Worm (Caenorhabditis elegans) whole organism, early embryonic: ENCODE measurements around the gene hlh-31.

Experiments
- B0310.2 ChIP-seq: sonication (generic microtip); optimal IDR thresholded peaks from 2 replicates; lab custom pipeline; 2016; ENCODE audit warnings: mild to moderate bottlenecking, missing genetic modification characterization, missing compliant biosample characterization
- F13C5.2 ChIP-seq: sonication (generic microtip); optimal IDR thresholded peaks from 2 replicates; lab custom pipeline; 2017; ENCODE audit warnings: mild to moderate bottlenecking, missing genetic modification characterization, inconsistent platforms, missing compliant biosample characterization
- aly-1 ChIP-seq: sonication (generic microtip); optimal IDR thresholded peaks from 2 replicates; lab custom pipeline; 2016; ENCODE audit warnings: missing genetic modification characterization, missing compliant biosample characterization
- ama-1 ChIP-seq: fragments of 150-350 bp; optimal IDR thresholded peaks from 2 replicates; lab custom pipeline; 2014
- ceh-13 ChIP-seq: fragments of 200-800 bp; sonication (Bioruptor generic); optimal IDR thresholded peaks from 2 replicates; lab custom pipeline; 2018; ENCODE audit warnings: mild to moderate bottlenecking, missing genetic modification characterization, missing compliant biosample characterization
- ceh-36 ChIP-seq: sonication (generic microtip); optimal IDR thresholded peaks from 2 replicates; lab custom pipeline; 2016; ENCODE audit warnings: missing genetic modification characterization, inconsistent platforms, missing compliant biosample characterization
- ets-7 ChIP-seq: sonication (generic microtip); optimal IDR thresholded peaks from 2 replicates; lab custom pipeline; 2016; ENCODE audit warnings: missing genotype, missing genetic modification characterization, missing compliant biosample characterization
- flt-1 ChIP-seq: fragments of 200-800 bp; sonication (Bioruptor generic); IDR thresholded peaks from 2 replicates; pipeline ENCODE4 v1.3.6; 2022; ENCODE audit warnings: missing genetic modification characterization, missing compliant biosample characterization
- hmbx-1 ChIP-seq: sonication (generic microtip); optimal IDR thresholded peaks from 2 replicates; lab custom pipeline; 2016; ENCODE audit warnings: mild to moderate bottlenecking, missing genetic modification characterization, missing compliant biosample characterization
- hmg-4 ChIP-seq: fragments of 200-800 bp; sonication (Bioruptor generic); optimal IDR thresholded peaks from 2 replicates; lab custom pipeline; 2018; ENCODE audit warnings: mild to moderate bottlenecking, missing genetic modification characterization, missing compliant biosample characterization
- hnd-1 ChIP-seq: sonication (generic microtip); optimal IDR thresholded peaks from 2 replicates; lab custom pipeline; 2016; ENCODE audit warnings: missing genetic modification characterization, missing compliant biosample characterization
- pes-1 ChIP-seq: fragments of 200-800 bp; sonication (Bioruptor generic); IDR thresholded peaks from 2 replicates; pipeline ENCODE4 v1.3.6; 2022; ENCODE audit warnings: missing genetic modification reagents, missing genetic modification characterization, missing compliant biosample characterization
- scrt-1 ChIP-seq: fragments of 200-800 bp; sonication (Bioruptor generic); IDR thresholded peaks from 2 replicates; pipeline ENCODE4 v1.3.6; 2022; ENCODE audit warnings: missing genetic modification characterization, missing compliant biosample characterization
- sea-1 ChIP-seq: fragments of 200-800 bp; sonication (Bioruptor generic); conservative IDR thresholded peaks from 2 replicates; pipeline ENCODE4 v1.3.6; 2022; ENCODE audit warnings: missing genetic modification characterization, missing compliant biosample characterization
- tbx-11 ChIP-seq: fragments of 200-800 bp; sonication (Bioruptor generic); IDR thresholded peaks from 2 replicates; pipeline ENCODE4 v1.3.6; 2022; ENCODE audit warnings: missing genetic modification characterization, missing compliant biosample characterization
- tbx-37 ChIP-seq: fragments of 200-800 bp; sonication (Bioruptor generic); conservative IDR thresholded peaks from 2 replicates; pipeline ENCODE4 v1.3.6; 2022; ENCODE audit warnings: missing genetic modification reagents, missing genetic modification characterization, missing compliant biosample characterization
- tra-4 ChIP-seq: sonication (generic microtip); optimal IDR thresholded peaks from 2 replicates; lab custom pipeline; 2017; ENCODE audit warnings: missing genetic modification characterization, missing compliant biosample characterization

hlh-31 gene

DNA sequence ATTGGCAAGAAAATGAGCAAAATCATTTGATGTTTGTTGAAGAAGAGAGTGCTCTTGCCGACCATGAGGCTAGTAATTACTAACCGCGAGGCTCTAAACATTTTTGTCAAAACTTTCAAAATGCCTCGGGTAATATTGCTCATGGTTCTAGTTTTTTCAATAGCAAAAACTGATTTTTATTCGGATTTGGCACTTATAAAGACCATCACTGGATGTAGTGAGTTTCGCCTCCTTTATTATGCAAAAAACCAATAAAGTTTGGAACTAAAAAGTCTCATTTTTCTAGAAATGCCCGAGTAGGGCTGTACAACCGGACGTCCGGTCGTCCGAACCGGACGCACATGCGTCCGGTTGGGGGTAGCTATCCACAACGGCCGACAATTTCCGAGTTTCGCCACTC is 24.4 kb upstream of the hlh-31 start, which contains the start of the genes hpa-1 and irld-39:
TSS of gene hpa-1 (minus strand) at position 101 of the 400 bp plus-strand sequence.
TSS of gene irld-39 (plus strand) at position 121 of the 400 bp plus-strand sequence.
- TF ChIP-seq hnd-1 (no peak), ceh-36 (tag; lab: Kevin White, UChicago) (no peak), tbx-11 (no peak), tra-4 (tag; lab: Kevin White, UChicago) (no peak), flt-1 (GFP tag; lab: Robert Waterston, UW) (no peak), tbx-37 (no peak)

DNA sequence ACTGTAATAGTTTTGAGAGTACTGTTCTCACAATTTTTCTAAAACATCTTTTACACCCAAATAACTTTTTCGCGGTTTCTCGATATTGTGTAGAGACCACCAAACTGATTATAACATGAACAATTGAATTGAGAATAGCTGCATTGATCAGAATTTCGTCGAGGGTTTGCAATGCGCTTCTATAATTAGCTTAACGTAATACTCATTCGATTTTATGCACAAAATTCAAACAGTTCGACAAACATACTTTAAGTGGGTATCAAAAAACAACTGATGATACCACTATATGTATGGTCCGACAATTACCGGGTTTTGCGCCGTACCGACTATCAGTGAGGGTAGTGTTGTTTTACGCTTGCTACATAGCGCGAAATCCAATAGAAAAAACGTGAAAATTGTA is 20.6 kb upstream of the hlh-31 start:
- no peak for TF ChIP-seq aly-1 (tag; lab: Kevin White, UChicago)
- no peak for TF ChIP-seq hmg-4 (GFP tag; lab: Kevin White, UChicago)
- TF ChIP-seq pes-1 (GFP tag; lab: Robert Waterston, UW): no peak
- TF ChIP-seq B0310.2 (tag; lab: Kevin White, UChicago): no peak
- TF ChIP-seq tbx-37: no peak
- TF ChIP-seq ceh-13: no peak
- no peak for TF ChIP-seq hnd-1
- TF ChIP-seq sea-1 (GFP tag; lab: Robert Waterston, UW): no peak
- no peak for TF ChIP-seq F13C5.2 (tag; lab: Kevin White, UChicago)
- TF ChIP-seq ama-1 (lab: Kevin White, UChicago): no peak
- TF ChIP-seq ets-7 (tag; lab: Kevin White, UChicago): no peak
- TF ChIP-seq hmbx-1 (tag; lab: Kevin White, UChicago): no peak
- no peak for TF ChIP-seq ceh-36 (tag; lab: Kevin White, UChicago)
- TF ChIP-seq scrt-1 (GFP tag; lab: Robert Waterston, UW): no peak
- TF ChIP-seq tra-4 (tag; lab: Kevin White, UChicago): no peak
- no peak for TF ChIP-seq flt-1 (GFP tag; lab: Robert Waterston, UW)
- no peak for TF ChIP-seq tbx-11

DNA sequence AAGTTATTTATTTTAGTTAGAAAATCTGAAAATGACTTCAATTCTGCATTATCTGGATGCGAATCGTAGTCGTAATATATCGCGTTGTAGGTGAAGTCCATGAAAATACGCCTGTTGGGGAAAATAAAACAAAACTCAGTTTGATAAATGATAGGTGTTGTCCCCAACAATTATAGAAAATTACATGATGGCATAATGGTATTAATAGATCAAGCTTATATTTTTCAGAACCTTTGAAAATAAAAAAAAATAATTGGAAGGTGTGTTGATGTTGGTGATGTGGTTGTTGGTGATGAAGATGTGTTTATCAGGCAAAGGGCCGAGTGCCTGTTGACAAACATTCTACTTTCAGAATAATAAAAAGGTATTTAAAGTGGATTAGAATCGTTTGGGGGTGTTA is 18.9 kb upstream of the hlh-31 start, which contains the start of gene srw-61:
TSS of gene srw-61 (minus strand) at position 101 of the 400 bp plus-strand sequence.
- no peak for TF ChIP-seq tbx-37
- TF ChIP-seq ets-7 (tag; lab: Kevin White, UChicago): no peak
- TF ChIP-seq scrt-1 (GFP tag; lab: Robert Waterston, UW): no peak
- TF ChIP-seq aly-1 (tag; lab: Kevin White, UChicago): no peak
- no peak for TF ChIP-seq ceh-13
- TF ChIP-seq F13C5.2 (tag; lab: Kevin White, UChicago): no peak

DNA sequence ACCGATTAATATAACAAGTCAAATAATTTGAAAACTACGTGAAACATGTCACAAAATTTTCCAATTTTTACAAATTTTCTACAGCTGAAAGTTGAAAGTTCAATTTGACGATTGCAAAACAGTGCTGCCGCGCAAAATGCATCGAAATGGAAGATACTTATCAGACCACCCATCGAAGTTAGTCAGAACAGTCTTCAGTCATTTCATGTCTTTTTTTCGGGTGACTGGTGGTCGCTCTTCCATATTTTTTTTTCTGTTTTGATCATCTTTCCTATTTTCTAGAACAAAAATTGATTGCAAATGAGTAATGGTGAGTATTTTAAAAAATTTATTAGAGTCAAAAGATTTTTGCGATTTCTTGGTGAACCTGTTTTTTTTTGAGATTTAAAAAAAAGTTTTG is 10.3 kb upstream of the hlh-31 start, which contains the start of gene F38C2.1:
TSS of gene F38C2.1 (plus strand) at position 301 of the 400 bp plus-strand sequence.
- TF ChIP-seq B0310.2 (tag; lab: Kevin White, UChicago) (no peak), ceh-36 (tag; lab: Kevin White, UChicago) (no peak), sea-1 (GFP tag; lab: Robert Waterston, UW) (no peak), ets-7 (tag; lab: Kevin White, UChicago) (no peak), ceh-13 (no peak), tra-4 (tag; lab: Kevin White, UChicago) (no peak)

DNA sequence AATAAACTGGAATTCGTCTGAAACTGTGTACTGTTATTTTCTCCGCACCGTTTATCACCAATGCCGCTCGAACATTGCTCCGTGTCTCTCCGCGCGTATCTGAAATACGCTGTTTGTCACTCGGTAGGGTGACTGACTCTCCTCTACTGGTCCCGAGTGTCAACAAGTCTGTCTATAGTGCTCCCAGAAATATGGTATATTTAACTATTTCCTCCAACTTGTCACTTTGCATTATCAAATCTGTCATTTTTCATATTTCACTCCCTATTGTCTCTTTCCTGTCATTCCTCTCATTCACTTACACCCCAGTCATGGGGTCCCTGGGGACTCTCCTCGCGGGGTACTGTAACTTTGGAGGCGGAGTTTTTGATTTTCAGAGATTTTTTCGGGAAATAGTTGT is 3.0 kb upstream of the hlh-31 start, which contains the start of gene hlh-17:
TSS of gene hlh-17 (plus strand) at position 301 of the 400 bp plus-strand sequence.
- no peak for TF ChIP-seq ama-1 (lab: Kevin White, UChicago)
- no peak for TF ChIP-seq tbx-11
- TF ChIP-seq flt-1 (GFP tag; lab: Robert Waterston, UW): no peak
- TF ChIP-seq B0310.2 (tag; lab: Kevin White, UChicago): no peak
- TF ChIP-seq tbx-37: no peak
- TF ChIP-seq aly-1 (tag; lab: Kevin White, UChicago): no peak

DNA sequence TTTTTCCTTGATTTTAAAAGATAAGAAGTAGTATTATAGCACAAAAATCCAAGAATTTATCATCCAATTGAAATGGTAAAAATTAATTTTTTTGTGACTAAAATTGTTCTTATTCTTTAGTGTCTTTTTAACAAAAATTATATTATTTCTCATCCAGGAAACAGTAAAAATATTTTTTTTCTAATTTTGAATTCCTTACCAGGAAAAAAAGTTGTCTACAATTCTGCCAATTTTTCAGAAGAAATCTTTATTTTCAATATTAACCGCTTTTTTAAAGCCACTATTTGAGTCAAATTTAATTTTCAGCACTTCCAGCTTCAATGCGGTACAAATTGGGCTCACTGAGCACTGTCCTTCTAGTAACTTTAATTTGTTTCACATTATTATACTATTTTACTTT is 13.5 kb downstream of the hlh-31 start, which contains the start of gene F38C2.4:
TSS of gene F38C2.4 (plus strand) at position 301 of the 400 bp plus-strand sequence.
- TF ChIP-seq F13C5.2 (tag; lab: Kevin White, UChicago): no peak
- no peak for TF ChIP-seq pes-1 (GFP tag; lab: Robert Waterston, UW)
- TF ChIP-seq tbx-11: no peak
- TF ChIP-seq ceh-13: no peak
- TF ChIP-seq aly-1 (tag; lab: Kevin White, UChicago): no peak
- no peak for TF ChIP-seq B0310.2 (tag; lab: Kevin White, UChicago)
- TF ChIP-seq ama-1 (lab: Kevin White, UChicago): no peak
- no peak for TF ChIP-seq ets-7 (tag; lab: Kevin White, UChicago)

DNA sequence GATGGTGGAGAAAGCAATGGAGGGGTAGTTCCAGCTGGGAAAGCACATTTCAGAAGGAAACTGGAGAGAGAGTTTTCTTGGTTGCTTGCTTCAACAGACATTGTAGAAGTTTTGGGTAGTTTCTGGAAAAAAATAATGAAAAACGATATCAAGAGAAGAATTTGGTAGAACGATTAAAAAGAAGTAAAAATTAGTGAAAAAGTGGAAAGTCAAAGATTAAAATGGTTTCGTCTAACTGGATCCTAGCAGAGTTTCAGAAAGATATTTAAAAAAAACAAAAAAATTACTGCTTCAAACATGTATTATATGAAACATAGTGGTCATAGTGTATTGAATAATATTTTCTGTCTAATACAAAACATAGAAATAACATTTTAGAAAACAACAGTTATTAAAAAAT is 19.9 kb downstream of the hlh-31 start, which contains the start of gene F38C2.7:
TSS of gene F38C2.7 (minus strand) at position 101 of the 400 bp plus-strand sequence.
- TF ChIP-seq B0310.2 (tag; lab: Kevin White, UChicago) (no peak), hnd-1 (no peak), hmg-4 (GFP tag; lab: Kevin White, UChicago) (no peak), sea-1 (GFP tag; lab: Robert Waterston, UW) (no peak), ama-1 (lab: Kevin White, UChicago) (no peak), flt-1 (GFP tag; lab: Robert Waterston, UW) (no peak), pes-1 (GFP tag; lab: Robert Waterston, UW) (no peak), tbx-11 (no peak), ets-7 (tag; lab: Kevin White, UChicago) (no peak), ceh-13 (no peak), ceh-36 (tag; lab: Kevin White, UChicago) (no peak), F13C5.2 (tag; lab: Kevin White, UChicago) (no peak), tra-4 (tag; lab: Kevin White, UChicago) (no peak), hmbx-1 (tag; lab: Kevin White, UChicago) (no peak), aly-1 (tag; lab: Kevin White, UChicago) (no peak), scrt-1 (GFP tag; lab: Robert Waterston, UW) (no peak), tbx-37 (no peak)

DNA sequence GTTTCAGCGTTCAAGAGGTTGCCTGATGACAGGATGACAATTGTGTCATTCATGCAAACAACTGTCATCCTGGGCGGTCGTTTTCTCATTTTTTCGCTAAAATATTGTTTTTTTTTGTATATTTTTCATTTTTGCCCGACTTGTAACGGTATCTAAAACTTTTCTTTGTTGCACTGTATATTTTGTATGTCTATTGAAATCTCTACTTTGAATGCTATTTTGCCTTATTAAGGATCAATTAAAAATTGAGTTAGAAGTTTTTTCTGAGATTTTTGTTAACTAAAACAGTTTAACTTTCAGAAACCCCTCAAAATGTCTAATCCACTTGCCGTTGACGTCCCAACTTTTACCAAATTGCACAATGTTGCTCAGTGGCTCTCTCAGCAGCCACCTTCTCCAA is 20.5 kb downstream of the hlh-31 start, which contains the start of gene ccch-2:
TSS of gene ccch-2 (plus strand) at position 301 of the 400 bp plus-strand sequence.
- TF ChIP-seq hmg-4 (GFP tag; lab: Kevin White, UChicago): no peak
